Worm (Caenorhabditis elegans): ENCODE data around the gene F34D10.8.

F34D10.8 gene

ce11 chrIII:3719564-3719963 lies 11.0 kb upstream of the F34D10.8 start, which contains the start of gene C14B1.8 (continued):
- TF ChIP-seq lim-7 (GFP tag; IDR thresholded peaks at IDR 0.05) (no peak), lin-13 (GFP tag; optimal IDR thresholded peaks at IDR 0.05) (no peak)

ce11 chrIII:3723726-3724125 lies 6.8 kb upstream of the F34D10.8 start:
- TF ChIP-seq unc-130 (GFP tag; optimal IDR thresholded peaks at IDR 0.05) = peak; percentile 0
- TF ChIP-seq zag-1 (tag; optimal IDR thresholded peaks at IDR 0.05) = no peak
- TF ChIP-seq lin-38 (GFP tag; IDR thresholded peaks at IDR 0.05) = peak; percentile 72
- TF ChIP-seq T20F7.1 (GFP tag; optimal IDR thresholded peaks at IDR 0.05) = no peak
- TF ChIP-seq egl-43 (GFP tag; IDR thresholded peaks at IDR 0.05) = no peak

ce11 chrIII:3724880-3725279 lies 5.7 kb upstream of the F34D10.8 start, which contains the start of gene C14B1.12:
TSS of gene C14B1.12 (minus strand) at chrIII:3724980.
- no peak for TF ChIP-seq nhr-111 (GFP tag; optimal IDR thresholded peaks at IDR 0.05)
- no peak for TF ChIP-seq pha-4 (GFP tag; IDR thresholded peaks at IDR 0.05)
- TF ChIP-seq pha-4 (tag; optimal IDR thresholded peaks at IDR 0.05) = no peak
- TF ChIP-seq aly-2 (tag; optimal IDR thresholded peaks at IDR 0.05) = no peak
- no peak for TF ChIP-seq zfp-3 (GFP tag; conservative IDR thresholded peaks at IDR 0.05)
- TF ChIP-seq nhr-76 (tag; optimal IDR thresholded peaks at IDR 0.05) = no peak
- TF ChIP-seq T26A8.4 (GFP tag; IDR thresholded peaks at IDR 0.05) = no peak
- TF ChIP-seq F26F4.8 (GFP tag; conservative IDR thresholded peaks at IDR 0.05) = no peak
- TF ChIP-seq unc-62 (GFP tag; optimal IDR thresholded peaks at IDR 0.05 in 1 of 2) = no peak
- TF ChIP-seq unc-62 (tag; optimal IDR thresholded peaks at IDR 0.05) = no peak
- no peak for TF ChIP-seq nhr-25 (tag; optimal IDR thresholded peaks at IDR 0.05; ENCODE audit: borderline replicate concordance, insufficient read depth)
- TF ChIP-seq snpc-4 (tag; optimal IDR thresholded peaks at IDR 0.05) = no peak

DNA sequence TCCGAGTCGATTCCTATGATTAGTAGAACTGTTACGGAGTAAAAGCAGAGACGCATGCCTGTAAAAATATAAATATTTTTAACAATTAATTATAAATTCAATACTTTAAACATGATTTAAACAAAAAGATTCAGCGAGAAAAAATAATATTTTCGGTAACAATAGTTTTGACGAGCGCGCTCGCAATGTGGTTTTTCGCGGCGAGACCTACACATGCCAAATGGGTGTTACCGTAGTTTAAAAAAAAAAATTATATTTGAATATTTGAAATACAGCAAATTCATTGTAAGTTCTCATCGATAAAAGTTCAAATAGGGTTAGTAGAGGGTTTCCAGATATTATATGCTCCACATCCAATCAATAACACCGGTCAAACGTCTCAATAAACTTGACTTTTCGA lies 4.1 kb upstream of the F34D10.8 start, which contains the start of gene gldi-5:
TSS of gene gldi-5 (minus strand) at position 58 of the 400 bp plus-strand sequence.
- TF ChIP-seq snpc-4 (tag; optimal IDR thresholded peaks at IDR 0.05) = no peak
- no peak for TF ChIP-seq skn-1 (tag; optimal IDR thresholded peaks at IDR 0.05)
- TF ChIP-seq ceh-20 (GFP tag; IDR thresholded peaks at IDR 0.05) = no peak
- TF ChIP-seq T26A8.4 (GFP tag; IDR thresholded peaks at IDR 0.05) = no peak
- no peak for TF ChIP-seq spr-1 (tag; optimal IDR thresholded peaks at IDR 0.05)

ce11 chrIII:3729520-3729919 lies 1.1 kb upstream of the F34D10.8 start, which contains the start of gene F34D10.9:
TSS of gene F34D10.9 (minus strand) at chrIII:3729620.
- TF ChIP-seq php-3 (GFP tag; IDR thresholded peaks at IDR 0.05) (no peak), snpc-4 (tag; optimal IDR thresholded peaks at IDR 0.05) (no peak), lsy-2 (tag; optimal IDR thresholded peaks at IDR 0.05) (no peak), dmd-8 (GFP tag; IDR thresholded peaks at IDR 0.05) (no peak), hmg-1.1 (GFP tag; IDR thresholded peaks at IDR 0.05) (no peak), hlh-30 (tag; optimal IDR thresholded peaks at IDR 0.05; ENCODE audit: insufficient read depth) (no peak), ceh-28 (tag; optimal IDR thresholded peaks at IDR 0.05) (no peak), egl-27 (tag; optimal IDR thresholded peaks at IDR 0.05) (no peak), F49E8.2 (tag; optimal IDR thresholded peaks at IDR 0.05; ENCODE audit: borderline replicate concordance) (no peak), spr-1 (tag; optimal IDR thresholded peaks at IDR 0.05) (no peak), mes-2 (tag; optimal IDR thresholded peaks at IDR 0.05; ENCODE audit: poor library complexity, severe bottlenecking) (no peak), fkh-10 (GFP tag; optimal IDR thresholded peaks at IDR 0.05) (no peak), nhr-48 (tag; optimal IDR thresholded peaks at IDR 0.05) (no peak), arid-1 (GFP tag; conservative IDR thresholded peaks at IDR 0.05) (no peak), zfp-3 (GFP tag; conservative IDR thresholded peaks at IDR 0.05) (no peak), T26A8.4 (GFP tag; IDR thresholded peaks at IDR 0.05) (no peak), rbr-2 (tag; optimal IDR thresholded peaks at IDR 0.05) (no peak)
